Fruit fly (Drosophila melanogaster): ENCODE measurements around the gene COX7A.

Gene COX7A

DNA sequence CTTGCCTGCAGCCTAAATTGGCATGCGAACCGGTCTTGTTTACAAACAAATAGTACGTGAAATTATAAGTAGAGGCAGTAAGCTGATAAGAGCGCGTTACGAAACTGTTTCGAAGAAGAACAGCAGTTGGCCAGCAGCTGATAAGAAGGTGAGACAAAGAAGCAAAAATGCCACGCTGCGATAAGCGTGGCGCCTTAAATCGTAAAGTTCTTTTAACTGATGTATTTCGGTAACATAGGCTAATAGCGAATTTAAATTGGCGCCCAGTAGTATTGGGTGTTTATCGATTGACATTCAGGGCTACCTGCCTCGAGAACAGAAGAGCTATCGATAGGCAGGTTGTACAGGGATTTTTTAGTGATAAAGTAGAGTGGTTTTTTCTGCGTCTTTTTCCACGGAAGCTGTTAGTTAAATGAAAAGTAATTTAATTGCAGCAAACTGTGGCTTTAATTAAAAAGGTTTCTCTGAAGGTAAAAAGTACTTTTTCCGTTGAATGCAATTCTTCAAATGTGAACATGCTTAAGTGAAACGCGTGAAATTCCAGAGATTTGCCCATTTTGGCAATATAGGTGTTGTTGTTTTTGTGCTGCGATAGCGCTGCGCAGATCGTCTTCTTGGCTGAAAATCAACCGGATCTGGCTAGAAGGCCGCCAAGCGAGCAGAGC is 15.9 kb upstream of the COX7A start, which contains the start of gene stck (continued):
- no peak for TF ChIP-seq peb (GFP tag; IDR thresholded peaks at IDR 0.05)
- TF ChIP-seq gsb-n (tag; optimal IDR thresholded peaks at IDR 0.05), result no peak
- TF ChIP-seq CG13624 (GFP tag; optimal IDR thresholded peaks at IDR 0.05), result peak; percentile 36
- no peak for TF ChIP-seq slou (GFP tag; optimal IDR thresholded peaks at IDR 0.05)
- TF ChIP-seq CG13296 (GFP tag; optimal IDR thresholded peaks at IDR 0.05), result no peak
- TF ChIP-seq Lim3 (GFP tag; IDR thresholded peaks at IDR 0.05), result no peak
- TF ChIP-seq vfl (GFP tag; optimal IDR thresholded peaks at IDR 0.05), result no peak
- TF ChIP-seq CG31365 (tag; optimal IDR thresholded peaks at IDR 0.05), result no peak
- TF ChIP-seq bigmax (GFP tag; optimal IDR thresholded peaks at IDR 0.05), result no peak
- TF ChIP-seq ash1 (GFP tag; optimal IDR thresholded peaks at IDR 0.05), result no peak
- TF ChIP-seq Bgb (GFP tag; IDR thresholded peaks at IDR 0.05; ENCODE audit: partially characterized antibody), result peak; percentile 67
- TF ChIP-seq CG4282 (GFP tag; optimal IDR thresholded peaks at IDR 0.05), result no peak
- TF ChIP-seq CG12071 (GFP tag; optimal IDR thresholded peaks at IDR 0.05), result no peak
- TF ChIP-seq bsh (GFP tag; optimal IDR thresholded peaks at IDR 0.05), result no peak
- no peak for TF ChIP-seq CG10274 (GFP tag; optimal IDR thresholded peaks at IDR 0.05)
- TF ChIP-seq MTF-1 (GFP tag; optimal IDR thresholded peaks at IDR 0.05; ENCODE audit: borderline replicate concordance), result no peak
- TF ChIP-seq otp (GFP tag; IDR thresholded peaks at IDR 0.05), result no peak
- no peak for TF ChIP-seq Dip3 (GFP tag; optimal IDR thresholded peaks at IDR 0.05)
- TF ChIP-seq Hr51 (GFP tag; optimal IDR thresholded peaks at IDR 0.05), result no peak
- TF ChIP-seq Mad (GFP tag; optimal IDR thresholded peaks at IDR 0.05), result no peak
- TF ChIP-seq CG16779 (GFP tag; IDR thresholded peaks at IDR 0.05), result no peak
- no peak for TF ChIP-seq Fer1 (GFP tag; optimal IDR thresholded peaks at IDR 0.05)
- TF ChIP-seq Pdp1 (GFP tag; optimal IDR thresholded peaks at IDR 0.05), result peak in 1 of 2 experiments; percentile 91
- no peak for TF ChIP-seq gt (GFP tag; IDR thresholded peaks at IDR 0.05)
- no peak for TF ChIP-seq Asciz (GFP tag; optimal IDR thresholded peaks at IDR 0.05)
- TF ChIP-seq CG7786 (GFP tag; optimal IDR thresholded peaks at IDR 0.05), result peak; percentile 5
- no peak for TF ChIP-seq H15 (GFP tag; IDR thresholded peaks at IDR 0.05)
- no peak for TF ChIP-seq CG8290 (GFP tag; optimal IDR thresholded peaks at IDR 0.05)
- peak in 1 of 2 experiments; percentile 27 for TF ChIP-seq CG8290 (tag; optimal IDR thresholded peaks at IDR 0.05)
- TF ChIP-seq tx (GFP tag; optimal IDR thresholded peaks at IDR 0.05), result no peak
- no peak for TF ChIP-seq E2f1 (GFP tag; IDR thresholded peaks at IDR 0.05)

dm6 chr3R:8355579-8355978 is 14.7 kb upstream of the COX7A start:
- TF ChIP-seq HHEX (GFP tag; optimal IDR thresholded peaks at IDR 0.05), result peak; percentile 94
- no peak for TF ChIP-seq CG16813 (GFP tag; IDR thresholded peaks at IDR 0.05; ENCODE audit: partially characterized antibody)
- TF ChIP-seq CTCF (GFP tag; optimal IDR thresholded peaks at IDR 0.05), result peak; percentile 51
- peak; percentile 95 for TF ChIP-seq ind (GFP tag; optimal IDR thresholded peaks at IDR 0.05)
- peak; percentile 41; the same call in 1 of the 2 replicates for TF ChIP-seq CG8765 (GFP tag; IDR thresholded peaks at IDR 0.05)
- peak; percentile 44 for TF ChIP-seq kah (GFP tag; optimal IDR thresholded peaks at IDR 0.05)
- peak; percentile 27 for TF ChIP-seq pzg (GFP tag; optimal IDR thresholded peaks at IDR 0.05)
- TF ChIP-seq CG9932 (GFP tag; IDR thresholded peaks at IDR 0.05), result peak; percentile 99
- no peak for TF ChIP-seq Opbp (GFP tag; IDR thresholded peaks at IDR 0.05; ENCODE audit: partially characterized antibody)
- TF ChIP-seq dpn (GFP tag; optimal IDR thresholded peaks at IDR 0.05), result peak; percentile 97
- peak; percentile 84 for TF ChIP-seq CG3163 (GFP tag; optimal IDR thresholded peaks at IDR 0.05)
- no peak for TF ChIP-seq prd (optimal IDR thresholded peaks at IDR 0.05)
- peak; percentile 94 for TF ChIP-seq prd (GFP tag; IDR thresholded peaks at IDR 0.05)
- TF ChIP-seq mam (GFP tag; optimal IDR thresholded peaks at IDR 0.05), result peak; percentile 98
- TF ChIP-seq CG30020 (tag; optimal IDR thresholded peaks at IDR 0.05), result peak; percentile 17
- TF ChIP-seq Myb (GFP tag; optimal IDR thresholded peaks at IDR 0.05), result peak; percentile 87
- TF ChIP-seq CG3407 (GFP tag; optimal IDR thresholded peaks at IDR 0.05), result peak; percentile 87
- peak; percentile 93 for TF ChIP-seq emc (GFP tag; optimal IDR thresholded peaks at IDR 0.05)
- TF ChIP-seq vvl (GFP tag; IDR thresholded peaks at IDR 0.05), result peak; percentile 97
- peak; percentile 92 for TF ChIP-seq CoRest (tag; optimal IDR thresholded peaks at IDR 0.05)
- peak; percentile 48 for TF ChIP-seq grn (GFP tag; optimal IDR thresholded peaks at IDR 0.05)
- peak; percentile 96 for TF ChIP-seq CG10543 (GFP tag; optimal IDR thresholded peaks at IDR 0.05)
